Worm (Caenorhabditis elegans): Measurements from ENCODE around the gene Y71H10B.1.

DNA sequence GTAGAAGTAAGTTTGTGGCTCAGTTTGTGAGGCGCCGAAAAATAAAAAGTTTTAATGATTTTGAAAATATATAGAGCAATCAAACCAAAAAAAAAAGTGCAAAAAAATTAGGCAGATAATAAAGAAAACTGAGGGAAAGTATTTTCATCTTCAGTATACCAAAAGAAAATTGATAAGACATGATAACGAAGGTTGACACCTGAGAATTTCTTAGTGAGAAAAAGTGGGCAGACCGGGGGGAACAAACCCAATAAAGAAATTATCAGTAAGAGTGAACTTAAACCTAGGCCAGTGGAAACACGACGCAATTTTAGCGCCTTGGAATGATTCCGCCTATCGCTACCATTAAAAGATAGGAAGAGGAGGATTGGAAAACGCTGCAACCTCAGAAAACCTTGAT, 1.5 kb downstream of the Y71H10B.1 start:
- TF ChIP-seq pha-4 (tag; optimal IDR thresholded peaks at IDR 0.05), result no peak
- no peak for TF ChIP-seq ets-4 (tag; optimal IDR thresholded peaks at IDR 0.05)
- no peak for TF ChIP-seq ceh-31 (tag; optimal IDR thresholded peaks at IDR 0.05)
- TF ChIP-seq Y22D7AL.16 (tag; optimal IDR thresholded peaks at IDR 0.05), result no peak
- no peak for TF ChIP-seq dmd-4 (tag; optimal IDR thresholded peaks at IDR 0.05; ENCODE audit: borderline replicate concordance)
- TF ChIP-seq nfya-1 (tag; optimal IDR thresholded peaks at IDR 0.05), result no peak
- no peak for TF ChIP-seq nhr-232 (tag; optimal IDR thresholded peaks at IDR 0.05)
- no peak for TF ChIP-seq ceh-9 (tag; optimal IDR thresholded peaks at IDR 0.05)
- TF ChIP-seq ceh-22 (tag; optimal IDR thresholded peaks at IDR 0.05), result no peak
- no peak for TF ChIP-seq hlh-30 (tag; optimal IDR thresholded peaks at IDR 0.05; ENCODE audit: insufficient read depth)
- TF ChIP-seq unc-55 (GFP tag; optimal IDR thresholded peaks at IDR 0.05), result no peak
- no peak for TF ChIP-seq ceh-19 (GFP tag; optimal IDR thresholded peaks at IDR 0.05)
